Worm (Caenorhabditis elegans): ENCODE results near the gene fbxb-10.
A peak's percentile ranks its signal among the peaks of the same experiment; 100 is the strongest.

The fbxb-10 gene

ce11 chrII:1851716-1852115 lies 33.5 kb upstream of the fbxb-10 start (continued):
- TF ChIP-seq nhr-77 (tag; optimal IDR thresholded peaks at IDR 0.05) (peak; percentile 94), mep-1 (tag; optimal IDR thresholded peaks at IDR 0.05) (no peak), ZK546.5 (tag; optimal IDR thresholded peaks at IDR 0.05) (no peak), skn-1 (tag; optimal IDR thresholded peaks at IDR 0.05) (no peak), nhr-11 (tag; optimal IDR thresholded peaks at IDR 0.05) (no peak), ces-1 (GFP tag; optimal IDR thresholded peaks at IDR 0.05) (no peak), mdl-1 (tag; optimal IDR thresholded peaks at IDR 0.05) (peak in 1 of 2 experiments; percentile 43), Y48G9A.11 (GFP tag; IDR thresholded peaks at IDR 0.05) (no peak), nhr-42 (GFP tag; IDR thresholded peaks at IDR 0.05) (peak; percentile 52; the same call in 1 of the 2 replicates), lin-29 (GFP tag; IDR thresholded peaks at IDR 0.05) (no peak), sdz-12 (GFP tag; optimal IDR thresholded peaks at IDR 0.05) (no peak), nhr-28 (tag; optimal IDR thresholded peaks at IDR 0.05) (peak; percentile 96), tra-1 (GFP tag; IDR thresholded peaks at IDR 0.05) (peak; percentile 97), F26F4.8 (GFP tag; conservative IDR thresholded peaks at IDR 0.05) (no peak), hmg-1.1 (GFP tag; IDR thresholded peaks at IDR 0.05) (no peak), egl-43 (GFP tag; IDR thresholded peaks at IDR 0.05) (no peak), lin-39 (tag; optimal IDR thresholded peaks at IDR 0.05) (no peak), ceh-28 (tag; optimal IDR thresholded peaks at IDR 0.05) (no peak), T26A8.4 (GFP tag; IDR thresholded peaks at IDR 0.05) (no peak), mdt-29 (GFP tag; IDR thresholded peaks at IDR 0.05) (no peak), nhr-237 (tag; optimal IDR thresholded peaks at IDR 0.05) (no peak), fos-1 (tag; optimal IDR thresholded peaks at IDR 0.05) (no peak)

- TF ChIP-seq lin-39 (tag; optimal IDR thresholded peaks at IDR 0.05) = no peak
- TF ChIP-seq dmd-8 (GFP tag; IDR thresholded peaks at IDR 0.05) = no peak
- TF ChIP-seq hlh-11 (tag; optimal IDR thresholded peaks at IDR 0.05) = peak; percentile 6
- no peak for TF ChIP-seq ces-1 (GFP tag; optimal IDR thresholded peaks at IDR 0.05)
- TF ChIP-seq lir-3 (tag; optimal IDR thresholded peaks at IDR 0.05) = no peak
- TF ChIP-seq lin-29 (GFP tag; IDR thresholded peaks at IDR 0.05) = no peak
Measured at ce11 chrII:1850840-1851294, 32.7 kb upstream of the fbxb-10 start, which contains the start of gene C52E2.3. C52E2.3 (plus strand) TSS chrII:1851244.

DNA sequence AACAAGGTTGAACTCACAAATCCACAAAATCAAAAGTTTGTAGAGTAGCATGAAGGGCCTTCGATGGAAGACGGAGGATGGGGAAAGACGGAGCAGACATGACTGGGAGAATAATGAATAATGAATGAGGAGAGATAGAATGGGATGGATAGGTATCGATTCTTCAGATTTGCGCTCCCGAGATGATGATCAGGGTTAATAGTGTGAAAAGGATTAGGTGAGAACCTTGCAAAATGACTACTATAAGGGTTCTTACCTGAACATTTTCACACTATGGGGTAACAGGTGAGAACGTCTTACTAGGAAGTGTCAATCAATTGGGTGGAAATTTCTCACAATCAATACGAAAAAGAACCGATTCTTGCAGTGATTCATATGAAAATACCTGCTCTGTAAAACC lies 32.1 kb upstream of the fbxb-10 start, which contains the start of gene fbxb-96:
Gene fbxb-96, minus strand, starts transcription at position 101 of the 400 bp plus-strand sequence.
- no peak for TF ChIP-seq unc-62 (GFP tag; optimal IDR thresholded peaks at IDR 0.05 in 1 of 2)
- no peak for TF ChIP-seq unc-62 (tag; optimal IDR thresholded peaks at IDR 0.05)
- TF ChIP-seq pha-4 (GFP tag; IDR thresholded peaks at IDR 0.05) = no peak
- no peak for TF ChIP-seq pha-4 (tag; optimal IDR thresholded peaks at IDR 0.05)
- TF ChIP-seq dve-1 (tag; optimal IDR thresholded peaks at IDR 0.05; ENCODE audit: insufficient read depth) = no peak
- no peak for TF ChIP-seq T26A8.4 (GFP tag; IDR thresholded peaks at IDR 0.05)
- no peak for TF ChIP-seq ama-1 (optimal IDR thresholded peaks at IDR 0.05)

DNA sequence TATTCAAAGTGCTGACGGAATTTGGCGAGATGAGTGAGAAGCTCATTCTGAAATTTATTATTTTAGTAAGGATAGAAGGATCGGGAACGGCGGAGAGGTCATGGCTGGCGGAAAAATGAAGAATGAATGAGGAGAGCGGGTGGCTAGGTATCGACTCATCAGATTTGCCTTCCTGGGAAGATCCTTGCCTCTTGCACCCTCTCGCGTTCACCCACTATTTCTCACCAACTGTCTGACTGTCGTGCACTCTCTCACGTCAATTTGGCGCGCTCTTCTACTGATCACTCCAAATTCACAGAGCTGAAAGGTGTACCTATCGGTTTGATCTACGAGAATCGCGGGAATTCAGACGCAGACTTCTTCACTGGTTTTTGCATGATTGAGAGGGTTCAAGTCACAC lies 29.9 kb upstream of the fbxb-10 start, which contains the start of gene fbxb-97:
Gene fbxb-97, minus strand, starts transcription at position 53 of the 400 bp plus-strand sequence.
- TF ChIP-seq ceh-44 (GFP tag; IDR thresholded peaks at IDR 0.05) (no peak), fkh-10 (GFP tag; optimal IDR thresholded peaks at IDR 0.05) (no peak), unc-62 (GFP tag; optimal IDR thresholded peaks at IDR 0.05 in 1 of 2) (peak in 1 of 2 experiments; percentile 10), unc-62 (tag; optimal IDR thresholded peaks at IDR 0.05) (no peak), tra-1 (GFP tag; IDR thresholded peaks at IDR 0.05) (no peak), lin-1 (GFP tag; IDR thresholded peaks at IDR 0.05) (no peak), duxl-1 (tag; optimal IDR thresholded peaks at IDR 0.05; ENCODE audit: poor library complexity) (peak; percentile 91), unc-130 (GFP tag; optimal IDR thresholded peaks at IDR 0.05) (no peak), egl-43 (GFP tag; IDR thresholded peaks at IDR 0.05) (0 out of 2 replicates have a peak, but pooled peaks have one; percentile 51)
